Worm (Caenorhabditis elegans) whole organism, late embryonic: Measurements from ENCODE around the gene srr-4.

ENCODE experiments used
- C08G9.2 ChIP-seq: sonication (generic microtip); optimal IDR thresholded peaks from 2 replicates; lab custom pipeline; 2016; ENCODE audit warnings: mild to moderate bottlenecking, missing genetic modification characterization, moderate library complexity, missing compliant biosample characterization
- C38D4.7 ChIP-seq: fragments of 200-800 bp; sonication (Bioruptor generic); optimal IDR thresholded peaks from 2 replicates; lab custom pipeline; 2018; ENCODE audit warnings: mild to moderate bottlenecking, missing genetic modification characterization, moderate library complexity, missing compliant biosample characterization
- F13H6.1 ChIP-seq: sonication (generic microtip); optimal IDR thresholded peaks from 2 replicates; lab custom pipeline; 2016; ENCODE audit warnings: missing genetic modification characterization, missing compliant biosample characterization
- K02D7.2 ChIP-seq: sonication (generic microtip); optimal IDR thresholded peaks from 2 replicates; lab custom pipeline; 2017; ENCODE audit warnings: mild to moderate bottlenecking, missing genetic modification characterization, missing compliant biosample characterization
- K09A11.1 ChIP-seq: sonication (generic microtip); optimal IDR thresholded peaks from 2 replicates; lab custom pipeline; 2017; ENCODE audit warnings: antibody characterized with exemption, mild to moderate bottlenecking, missing genetic modification characterization, missing compliant biosample characterization; ENCODE audit not compliant: insufficient read depth
- ahr-1 ChIP-seq: sonication (generic microtip); optimal IDR thresholded peaks from 2 replicates; lab custom pipeline; 2016; ENCODE audit warnings: missing genetic modification characterization, missing compliant biosample characterization
- ceh-18 ChIP-seq: sonication (generic microtip); optimal IDR thresholded peaks from 2 replicates; lab custom pipeline; 2016; ENCODE audit warnings: missing genetic modification characterization, missing compliant biosample characterization
- ceh-19 ChIP-seq: fragments of 200-800 bp; sonication (Bioruptor generic); optimal IDR thresholded peaks from 2 replicates; lab custom pipeline; 2018; ENCODE audit warnings: mild to moderate bottlenecking, missing genetic modification characterization, missing compliant biosample characterization
- ceh-31 ChIP-seq: sonication (generic microtip); optimal IDR thresholded peaks from 2 replicates; lab custom pipeline; 2016; ENCODE audit warnings: missing genetic modification characterization, missing compliant biosample characterization
- ceh-34 ChIP-seq: sonication (generic microtip); optimal IDR thresholded peaks from 2 replicates; lab custom pipeline; 2016; ENCODE audit warnings: mild to moderate bottlenecking, missing genetic modification characterization, missing compliant biosample characterization
- dmd-4 ChIP-seq: sonication (generic microtip); optimal IDR thresholded peaks from 2 replicates; lab custom pipeline; 2016; ENCODE audit warnings: borderline replicate concordance, missing genetic modification characterization, missing compliant biosample characterization
- elt-2 ChIP-seq: sonication (generic microtip); optimal IDR thresholded peaks from 2 replicates; lab custom pipeline; 2016; ENCODE audit warnings: missing genetic modification reagents, missing genetic modification characterization, missing compliant biosample characterization
- eyg-1 ChIP-seq: sonication (generic microtip); optimal IDR thresholded peaks from 2 replicates; lab custom pipeline; 2016; ENCODE audit warnings: missing genotype, missing genetic modification characterization, missing compliant biosample characterization
- fkh-10 ChIP-seq: fragments of 150-350 bp; optimal IDR thresholded peaks from 2 replicates; lab custom pipeline; 2014; ENCODE audit warnings: missing biosample characterization, missing genetic modification reagents, missing genetic modification characterization
- hlh-30 ChIP-seq: sonication (generic microtip); optimal IDR thresholded peaks from 2 replicates; lab custom pipeline; 2017; ENCODE audit warnings: antibody characterized with exemption, missing genetic modification characterization, missing compliant biosample characterization; ENCODE audit not compliant: insufficient read depth
- hlh-6 ChIP-seq: sonication (generic microtip); optimal IDR thresholded peaks from 2 replicates; lab custom pipeline; 2016; ENCODE audit warnings: missing genotype, missing genetic modification characterization, missing compliant biosample characterization
- hlh-8 ChIP-seq: sonication (generic microtip); optimal IDR thresholded peaks from 2 replicates; lab custom pipeline; 2016; ENCODE audit warnings: missing genotype, missing genetic modification characterization, missing compliant biosample characterization
- lim-6 ChIP-seq: sonication (generic microtip); optimal IDR thresholded peaks from 2 replicates; lab custom pipeline; 2016; ENCODE audit warnings: missing genetic modification characterization, missing compliant biosample characterization
- mec-3 ChIP-seq: sonication (generic microtip); optimal IDR thresholded peaks from 2 replicates; lab custom pipeline; 2016; ENCODE audit warnings: borderline replicate concordance, missing genetic modification characterization, missing compliant biosample characterization
- nhr-11 ChIP-seq: fragments of 150-350 bp; optimal IDR thresholded peaks from 2 replicates; lab custom pipeline; 2014; ENCODE audit warnings: missing biosample characterization, missing genetic modification characterization
- npax-4 ChIP-seq: sonication (generic microtip); optimal IDR thresholded peaks from 2 replicates; lab custom pipeline; 2016; ENCODE audit warnings: missing genetic modification characterization, missing compliant biosample characterization
- pat-9 ChIP-seq: fragments of 200-800 bp; sonication (Bioruptor generic); optimal IDR thresholded peaks from 2 replicates; lab custom pipeline; 2018; ENCODE audit warnings: mild to moderate bottlenecking, missing genetic modification characterization, moderate library complexity, missing compliant biosample characterization
- pax-1 ChIP-seq: fragments of 150-350 bp; optimal IDR thresholded peaks from 2 replicates; lab custom pipeline; 2014; ENCODE audit warnings: missing biosample characterization, missing genetic modification characterization
- pha-4 ChIP-seq: fragments of 150-350 bp; optimal IDR thresholded peaks from 2 replicates; lab custom pipeline; 2018; ENCODE audit warnings: missing biosample characterization, missing genetic modification reagents, missing genetic modification characterization
- pqm-1 ChIP-seq: sonication (generic microtip); optimal IDR thresholded peaks from 2 replicates; lab custom pipeline; 2016; ENCODE audit warnings: missing genetic modification characterization, missing compliant biosample characterization
- pros-1 ChIP-seq: fragments of 150-350 bp; optimal IDR thresholded peaks from 2 replicates; lab custom pipeline; 2014; ENCODE audit warnings: missing biosample characterization, missing genetic modification reagents, missing genetic modification characterization
- ref-2 ChIP-seq: sonication (generic microtip); optimal IDR thresholded peaks from 2 replicates; lab custom pipeline; 2016; ENCODE audit warnings: missing genetic modification characterization, missing compliant biosample characterization
- rnt-1 ChIP-seq: sonication (generic microtip); optimal IDR thresholded peaks from 2 replicates; lab custom pipeline; 2016; ENCODE audit warnings: missing genetic modification characterization, missing compliant biosample characterization
- sdc-2 ChIP-seq: sonication (generic microtip); optimal IDR thresholded peaks from 2 replicates; lab custom pipeline; 2016; ENCODE audit warnings: missing genotype, missing genetic modification characterization, missing compliant biosample characterization
- syd-9 ChIP-seq: sonication (generic microtip); optimal IDR thresholded peaks from 2 replicates; lab custom pipeline; 2016; ENCODE audit warnings: mild to moderate bottlenecking, missing genetic modification characterization, moderate library complexity, missing compliant biosample characterization
- tbx-7 ChIP-seq: sonication (generic microtip); optimal IDR thresholded peaks from 2 replicates; lab custom pipeline; 2016; ENCODE audit warnings: missing genotype, missing genetic modification characterization, missing compliant biosample characterization
- ttx-3 ChIP-seq: sonication (generic microtip); optimal IDR thresholded peaks from 2 replicates; lab custom pipeline; 2016; ENCODE audit warnings: missing genetic modification reagents, missing genetic modification characterization, missing compliant biosample characterization
- unc-42 ChIP-seq: sonication (generic microtip); optimal IDR thresholded peaks from 2 replicates; lab custom pipeline; 2016; ENCODE audit warnings: missing genotype, missing genetic modification characterization, missing compliant biosample characterization
- unc-55 ChIP-seq: sonication (generic microtip); optimal IDR thresholded peaks from 2 replicates; lab custom pipeline; 2017; ENCODE audit warnings: missing biosample characterization, missing genetic modification reagents, missing genetic modification characterization
- unc-86 ChIP-seq: sonication (generic microtip); optimal IDR thresholded peaks from 2 replicates; lab custom pipeline; 2016; ENCODE audit warnings: missing genetic modification characterization, missing compliant biosample characterization
- zip-5 ChIP-seq: sonication (generic microtip); optimal IDR thresholded peaks from 2 replicates; lab custom pipeline; 2016; ENCODE audit warnings: missing genetic modification characterization, missing compliant biosample characterization
- ztf-16 ChIP-seq: sonication (generic microtip); optimal IDR thresholded peaks from 2 replicates; lab custom pipeline; 2017; ENCODE audit warnings: missing genetic modification characterization, missing compliant biosample characterization

Gene srr-4

DNA sequence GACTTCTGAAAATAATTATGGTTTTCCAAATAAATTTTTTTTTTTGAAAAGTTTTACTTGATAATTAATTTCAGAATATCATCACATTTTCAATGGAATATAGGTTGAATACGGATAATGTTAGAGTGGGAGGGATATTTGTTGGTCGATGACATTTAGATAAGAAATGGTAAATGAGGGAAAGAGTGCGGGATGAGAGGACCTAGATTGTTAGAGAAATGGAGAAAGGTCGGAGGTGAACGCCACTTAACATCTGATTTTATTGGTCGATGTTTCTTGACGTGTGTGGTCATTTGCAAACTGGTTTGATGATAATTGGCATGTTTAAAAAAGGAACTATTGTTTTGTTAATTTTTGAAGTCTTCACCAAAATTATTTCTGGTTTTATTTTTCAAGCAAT, 19.4 kb downstream of the srr-4 start:
- TF ChIP-seq lim-6 (tag; lab: Kevin White, UChicago) (no peak), ttx-3 (tag; lab: Kevin White, UChicago) (no peak), unc-42 (tag; lab: Kevin White, UChicago) (no peak), fkh-10 (no peak), pat-9 (tag; lab: Kevin White, UChicago) (no peak), C38D4.7 (GFP tag; lab: Kevin White, UChicago) (no peak), pax-1 (tag; lab: Kevin White, UChicago) (no peak), F13H6.1 (tag; lab: Kevin White, UChicago) (no peak), hlh-30 (tag; lab: Kevin White, UChicago) (no peak), ceh-19 (no peak), unc-55 (GFP tag; lab: Kevin White, UChicago) (no peak), tbx-7 (tag; lab: Kevin White, UChicago) (no peak), elt-2 (no peak), npax-4 (tag; lab: Kevin White, UChicago) (no peak), pha-4 (tag; lab: Kevin White, UChicago) (no peak), sdc-2 (tag; lab: Kevin White, UChicago) (no peak), hlh-8 (tag; lab: Kevin White, UChicago) (no peak), ahr-1 (tag; lab: Kevin White, UChicago) (no peak)

DNA sequence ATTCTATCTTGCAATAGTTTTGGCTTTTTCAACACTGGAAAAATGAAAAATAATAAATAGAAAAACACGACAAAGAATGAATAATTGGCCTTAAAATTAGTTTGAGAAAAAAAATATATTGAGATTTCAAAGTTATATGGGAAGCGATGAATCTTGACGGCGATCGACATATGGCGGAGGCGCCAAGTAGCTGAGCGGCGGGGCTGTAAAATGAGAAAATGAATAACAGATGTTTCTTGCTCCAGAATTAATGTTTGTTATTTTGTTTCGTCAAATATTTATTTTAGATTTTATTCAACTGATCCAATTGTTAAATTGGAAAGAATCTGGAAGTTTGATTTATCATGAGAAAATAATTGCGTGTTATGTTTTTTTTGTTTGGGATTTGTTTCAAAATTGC, 20.5 kb downstream of the srr-4 start, which contains the start of gene K11D12.11:
TSS of gene K11D12.11 (minus strand) at position 42 of the 400 bp plus-strand sequence.
- TF ChIP-seq pros-1 (tag; lab: Kevin White, UChicago) (no peak), hlh-8 (tag; lab: Kevin White, UChicago) (peak; percentile 75)

DNA sequence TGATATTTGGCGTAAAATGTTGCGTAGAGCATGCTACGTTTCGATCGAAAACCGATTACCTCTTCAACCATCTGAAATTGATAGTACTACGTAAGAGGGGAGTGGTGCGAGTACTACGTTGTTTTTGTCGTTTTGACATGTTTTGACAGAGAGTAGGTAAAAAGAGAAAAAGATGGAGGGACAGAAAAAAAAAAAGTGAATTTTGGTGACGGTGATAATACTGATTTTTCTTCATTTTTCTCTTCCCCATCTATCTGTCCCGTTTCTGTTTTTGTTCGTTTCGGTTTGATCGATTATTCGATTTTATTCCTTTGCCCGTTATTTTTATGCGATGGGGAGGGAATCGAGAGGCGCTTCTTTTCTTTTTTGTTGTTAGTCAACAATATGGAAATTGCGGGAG, 21.9 kb downstream of the srr-4 start, which contains the start of gene K11D12.8:
TSS of gene K11D12.8 (minus strand) at position 77 of the 400 bp plus-strand sequence.
- TF ChIP-seq unc-86 = no peak
- no peak for TF ChIP-seq ttx-3 (tag; lab: Kevin White, UChicago)
- TF ChIP-seq pqm-1 (tag; lab: Kevin White, UChicago) = no peak
- TF ChIP-seq zip-5 (tag; lab: Kevin White, UChicago) = no peak
- TF ChIP-seq dmd-4 = no peak
- TF ChIP-seq syd-9 = no peak
- TF ChIP-seq ztf-16 (tag; lab: Kevin White, UChicago) = no peak
- no peak for TF ChIP-seq nhr-11 (tag; lab: Kevin White, UChicago)
- no peak for TF ChIP-seq hlh-8 (tag; lab: Kevin White, UChicago)
- TF ChIP-seq K02D7.2 (tag; lab: Kevin White, UChicago) = no peak
- no peak for TF ChIP-seq lim-6 (tag; lab: Kevin White, UChicago)
- TF ChIP-seq mec-3 (tag; lab: Kevin White, UChicago) = no peak
- no peak for TF ChIP-seq unc-42 (tag; lab: Kevin White, UChicago)
- TF ChIP-seq fkh-10 = no peak
- TF ChIP-seq, all 69 proteins: peak for 0

DNA sequence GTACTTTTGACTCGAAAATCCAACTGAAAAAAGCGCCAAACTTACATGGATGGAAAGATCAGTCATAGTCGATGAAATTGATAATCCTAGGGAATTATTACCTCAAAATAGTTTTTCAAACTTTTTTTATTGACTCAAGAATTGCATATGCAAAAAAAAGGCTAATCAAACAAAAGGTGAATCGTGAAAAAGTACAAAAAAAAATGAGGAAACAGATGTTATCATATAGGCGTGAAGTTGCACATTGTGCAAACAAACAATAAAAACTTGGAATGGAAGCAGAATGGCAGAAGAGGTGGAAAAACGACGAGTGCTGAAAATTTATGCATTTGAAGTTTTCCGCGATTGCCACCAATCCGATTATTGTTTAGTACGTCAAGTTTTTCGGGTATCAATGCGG, 27.1 kb downstream of the srr-4 start, which contains the start of gene exc-14:
TSS of gene exc-14 (minus strand) at position 101 of the 400 bp plus-strand sequence.
- TF ChIP-seq ceh-18 (tag; lab: Kevin White, UChicago) = no peak
- no peak for TF ChIP-seq eyg-1 (tag; lab: Kevin White, UChicago)
- TF ChIP-seq dmd-4 = no peak
- no peak for TF ChIP-seq ceh-34 (tag; lab: Kevin White, UChicago)
- no peak for TF ChIP-seq ceh-31 (tag; lab: Kevin White, UChicago)
- TF ChIP-seq ztf-16 (tag; lab: Kevin White, UChicago) = no peak
- no peak for TF ChIP-seq lim-6 (tag; lab: Kevin White, UChicago)
- TF ChIP-seq F13H6.1 (tag; lab: Kevin White, UChicago) = no peak
- TF ChIP-seq hlh-6 (tag; lab: Kevin White, UChicago) = no peak
- no peak for TF ChIP-seq rnt-1
- TF ChIP-seq mec-3 (tag; lab: Kevin White, UChicago) = no peak
- TF ChIP-seq nhr-11 (tag; lab: Kevin White, UChicago) = no peak
- TF ChIP-seq K09A11.1 (tag; lab: Kevin White, UChicago) = no peak
- no peak for TF ChIP-seq zip-5 (tag; lab: Kevin White, UChicago)
- TF ChIP-seq npax-4 (tag; lab: Kevin White, UChicago) = no peak
- TF ChIP-seq pros-1 (tag; lab: Kevin White, UChicago) = no peak
- TF ChIP-seq C08G9.2 (tag; lab: Kevin White, UChicago) = no peak
- TF ChIP-seq tbx-7 (tag; lab: Kevin White, UChicago) = no peak
- TF ChIP-seq ref-2 = no peak
